Fruit fly (Drosophila melanogaster) whole organism, wandering third instar larva: ENCODE results near the gene CG42521.
A peak's percentile ranks its signal among the peaks of the same experiment; 100 is the strongest.

ENCODE experiments used
- CG9705 ChIP-seq: fragments of 200-800 bp; sonication (Bioruptor generic); optimal IDR thresholded peaks from 2 replicates; lab custom pipeline; 2018; ENCODE audit warnings: missing biosample characterization, mild to moderate bottlenecking, missing genetic modification characterization
- CrebA ChIP-seq: fragments of 200-800 bp; sonication (Bioruptor generic); optimal IDR thresholded peaks from 2 replicates; lab custom pipeline; 2016; ENCODE audit warnings: missing biosample characterization, mild to moderate bottlenecking, missing genetic modification characterization, borderline replicate concordance
- Dfd ChIP-seq: fragments of >200 bp; optimal IDR thresholded peaks from 2 replicates; lab custom pipeline; 2017; ENCODE audit warnings: missing biosample characterization, missing genetic modification characterization
- Dif ChIP-seq: fragments of 200-275, 200-300 bp; sonication (Bioruptor generic); optimal IDR thresholded peaks from 2 replicates; lab custom pipeline; 2018; ENCODE audit warnings: missing biosample characterization, missing genetic modification characterization; ENCODE audit not compliant: partially characterized antibody
- GATAd ChIP-seq: sonication (Bioruptor generic); optimal IDR thresholded peaks from 2 replicates; lab custom pipeline; 2016; ENCODE audit warnings: missing biosample characterization, missing genetic modification characterization
- HLH106 ChIP-seq: fragments of 200-800 bp; optimal IDR thresholded peaks from 3 replicates; lab custom pipeline; 2019; ENCODE audit warnings: missing biosample characterization, mild to moderate bottlenecking, missing genetic modification characterization, moderate library complexity
- Hnf4 ChIP-seq: fragments of 200-800 bp; sonication (Bioruptor generic); optimal IDR thresholded peaks from 2 replicates; lab custom pipeline; 2016; ENCODE audit warnings: missing biosample characterization, mild to moderate bottlenecking, missing genetic modification characterization
- Hr78 ChIP-seq: fragments of >200 bp; optimal IDR thresholded peaks from 2 replicates; lab custom pipeline; 2017; ENCODE audit warnings: missing biosample characterization, missing genetic modification characterization
- Hr83 ChIP-seq: fragments of 200-300 bp; sonication (Bioruptor generic); optimal IDR thresholded peaks from 2 replicates; lab custom pipeline; 2016; ENCODE audit warnings: missing biosample characterization, mild to moderate bottlenecking, missing genetic modification characterization, moderate library complexity; ENCODE audit not compliant: poor library complexity, severe bottlenecking
- Jra ChIP-seq: sonication (Bioruptor generic); optimal IDR thresholded peaks from 2 replicates; lab custom pipeline; 2016; ENCODE audit warnings: missing biosample characterization, missing genetic modification characterization
- Mio ChIP-seq: sonication (Bioruptor generic); optimal IDR thresholded peaks from 2 replicates; lab custom pipeline; 2016; ENCODE audit warnings: missing biosample characterization, missing genetic modification characterization
- Myc ChIP-seq: fragments of >200 bp; optimal IDR thresholded peaks from 2 replicates; lab custom pipeline; 2017
- N ChIP-seq: fragments of >200 bp; optimal IDR thresholded peaks from 2 replicates; lab custom pipeline; 2018; ENCODE audit warnings: missing biosample characterization, missing external identifiers, missing genetic modification characterization
- OdsH ChIP-seq: fragments of 200-800 bp; sonication (Bioruptor generic); optimal IDR thresholded peaks from 2 replicates; lab custom pipeline; 2016; ENCODE audit warnings: missing biosample characterization, mild to moderate bottlenecking, missing genetic modification characterization
- Rel ChIP-seq, 2 experiments: fragments of 200-800 bp; sonication (Bioruptor generic) in 1 of 2; optimal IDR thresholded peaks; 2 replicates in 1 of 2; 3 replicates in 1 of 2; lab custom pipeline; 2016 to 2019; ENCODE audit warnings: mild to moderate bottlenecking in 2 of 2, missing biosample characterization in 2 of 2, missing genetic modification characterization in 2 of 2, moderate library complexity in 1 of 2
- Sp1 ChIP-seq: fragments of 200-800 bp; sonication (Bioruptor generic); optimal IDR thresholded peaks from 3 replicates; lab custom pipeline; 2019; ENCODE audit warnings: missing biosample characterization, mild to moderate bottlenecking, missing genetic modification characterization, moderate library complexity
- Vsx2 ChIP-seq: fragments of 200-300, 225-300 bp; sonication (Bioruptor generic); optimal IDR thresholded peaks from 2 replicates; lab custom pipeline; 2018; ENCODE audit warnings: missing biosample characterization, missing genetic modification characterization; ENCODE audit not compliant: partially characterized antibody
- br ChIP-seq: fragments of 200-800 bp; sonication (Bioruptor generic); optimal IDR thresholded peaks from 2 replicates; lab custom pipeline; 2016; ENCODE audit warnings: missing biosample characterization, missing genetic modification characterization
- brk ChIP-seq: fragments of 200-800 bp; sonication (Bioruptor generic); optimal IDR thresholded peaks from 2 replicates; lab custom pipeline; 2016; ENCODE audit warnings: missing biosample characterization, mild to moderate bottlenecking, missing genetic modification characterization
- dmrt93B ChIP-seq: fragments of 200-800 bp; sonication (Bioruptor generic); optimal IDR thresholded peaks from 2 replicates; lab custom pipeline; 2018; ENCODE audit warnings: missing biosample characterization, mild to moderate bottlenecking, missing genetic modification characterization
- dsf ChIP-seq: sonication (Bioruptor generic); optimal IDR thresholded peaks from 2 replicates; lab custom pipeline; 2016; ENCODE audit warnings: missing biosample characterization, missing genetic modification characterization, borderline replicate concordance
- ey ChIP-seq: fragments of 200-800 bp; sonication (Bioruptor generic); optimal IDR thresholded peaks from 2 replicates; lab custom pipeline; 2016; ENCODE audit warnings: missing biosample characterization, missing genetic modification characterization
- foxo ChIP-seq, 2 experiments: fragments of 200-800 bp; sonication (Bioruptor generic); optimal IDR thresholded peaks; 2 replicates in 1 of 2; 3 replicates in 1 of 2; lab custom pipeline; 2016 to 2017; ENCODE audit warnings: missing biosample characterization in 2 of 2, missing genetic modification characterization in 2 of 2
- fru ChIP-seq: fragments of 200-800 bp; sonication (Bioruptor generic); optimal IDR thresholded peaks from 3 replicates; lab custom pipeline; 2016; ENCODE audit warnings: missing biosample characterization, mild to moderate bottlenecking, missing genetic modification characterization
- h ChIP-seq: fragments of 200-800 bp; sonication (Bioruptor generic); optimal IDR thresholded peaks from 3 replicates; lab custom pipeline; 2016; ENCODE audit warnings: missing biosample characterization, mild to moderate bottlenecking, missing genetic modification characterization
- jim ChIP-seq: fragments of 175-275, 200-325 bp; sonication (Bioruptor generic); optimal IDR thresholded peaks from 2 replicates; lab custom pipeline; 2016; ENCODE audit warnings: missing biosample characterization, mild to moderate bottlenecking, missing genetic modification characterization
- pan ChIP-seq: fragments of >200 bp; optimal IDR thresholded peaks from 2 replicates; lab custom pipeline; 2017
- psq ChIP-seq: fragments of 200-800 bp; sonication (Bioruptor generic); optimal IDR thresholded peaks from 3 replicates; lab custom pipeline; 2017; ENCODE audit warnings: missing biosample characterization, mild to moderate bottlenecking, missing genetic modification characterization, moderate library complexity
- rgr ChIP-seq: fragments of 200-800 bp; sonication (Bioruptor generic); optimal IDR thresholded peaks from 3 replicates; lab custom pipeline; 2016; ENCODE audit warnings: missing biosample characterization, mild to moderate bottlenecking, missing genetic modification characterization
- sage ChIP-seq: fragments of 200-800 bp; sonication (Bioruptor generic); optimal IDR thresholded peaks from 2 replicates; lab custom pipeline; 2016; ENCODE audit warnings: missing biosample characterization, mild to moderate bottlenecking, missing genetic modification characterization
- sv ChIP-seq: fragments of 200-800 bp; sonication (Bioruptor generic); optimal IDR thresholded peaks from 3 replicates; lab custom pipeline; 2016; ENCODE audit warnings: missing biosample characterization, missing genetic modification characterization
- tai ChIP-seq: sonication (Bioruptor generic); optimal IDR thresholded peaks from 2 replicates; lab custom pipeline; 2016; ENCODE audit warnings: missing biosample characterization, missing genetic modification characterization
- usp ChIP-seq: fragments of >200 bp; optimal IDR thresholded peaks from 2 replicates; lab custom pipeline; 2017; ENCODE audit warnings: missing biosample characterization, missing genetic modification characterization
- woc ChIP-seq: sonication (Bioruptor generic); optimal IDR thresholded peaks from 2 replicates; lab custom pipeline; 2016; ENCODE audit warnings: missing biosample characterization, mild to moderate bottlenecking, missing genetic modification characterization

Gene CG42521

DNA sequence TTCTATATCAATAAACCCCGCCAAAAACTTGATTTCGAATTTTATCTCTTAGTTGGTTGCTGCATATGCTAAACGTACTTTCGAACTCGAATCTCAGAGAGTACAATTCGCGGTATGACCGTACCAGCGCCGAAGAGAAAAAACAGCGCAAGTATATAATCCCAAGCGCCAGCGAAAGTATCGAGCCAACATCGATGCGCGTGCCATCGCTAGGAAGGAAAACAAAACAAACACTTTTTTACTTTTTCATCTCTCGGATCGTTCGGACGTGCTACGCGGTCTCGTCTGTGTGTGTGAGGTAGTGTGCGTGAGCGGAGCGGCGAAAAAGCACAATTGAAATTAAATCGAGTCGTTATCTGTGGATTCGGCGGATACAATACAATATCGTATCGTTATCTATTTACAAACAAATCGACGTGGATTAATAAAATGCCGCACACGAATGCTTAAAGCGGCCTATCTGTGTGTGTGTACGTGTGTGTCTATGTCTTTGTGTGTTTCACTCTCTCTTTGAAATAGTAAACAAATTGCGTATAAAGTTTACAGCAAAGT, 41.2 kb upstream of the CG42521 start, which contains the start of gene simj:
simj (plus strand) TSS at position 229 of the 552 bp plus-strand sequence.
- TF ChIP-seq Hr78 (no peak), woc (GFP tag; lab: Kevin White, UChicago) (peak; percentile 51), Hr83 (GFP tag; lab: Kevin White, UChicago) (peak; percentile 93), Dif (GFP tag; lab: Kevin White, UChicago) (peak; percentile 25), pan (lab: Kevin White, UChicago) (no peak), sv (GFP tag; lab: Kevin White, UChicago) (peak; percentile 48), br (GFP tag; lab: Kevin White, UChicago) (peak; percentile 62), foxo (GFP tag; optimal IDR thresholded peaks at IDR 0.05; lab: Kevin White, UChicago) (peak in 1 of 2 experiments; percentile 51), Dfd (no peak), Sp1 (GFP tag; lab: Kevin White, UChicago) (peak; percentile 68), jim (GFP tag; lab: Kevin White, UChicago) (peak; percentile 49), dmrt93B (GFP tag; lab: Kevin White, UChicago) (no peak), N (peak; percentile 34), Jra (peak; percentile 74), tai (GFP tag; lab: Kevin White, UChicago) (peak; percentile 8), CG9705 (GFP tag; lab: Kevin White, UChicago) (no peak), rgr (GFP tag; lab: Kevin White, UChicago) (peak; percentile 61), Hnf4 (peak; percentile 60), ey (GFP tag; lab: Kevin White, UChicago) (peak; percentile 7), HLH106 (tag; lab: Kevin White, UChicago) (peak; percentile 31), CrebA (GFP tag; lab: Kevin White, UChicago) (peak; percentile 54), OdsH (GFP tag; lab: Kevin White, UChicago) (peak; percentile 53), fru (GFP tag; lab: Kevin White, UChicago) (peak; percentile 59), psq (GFP tag; lab: Kevin White, UChicago) (peak; percentile 41), h (peak; percentile 81), usp (GFP tag; lab: Kevin White, UChicago) (no peak), brk (GFP tag; lab: Kevin White, UChicago) (peak; percentile 77), Vsx2 (no peak), GATAd (GFP tag; lab: Kevin White, UChicago) (no peak), Myc (lab: Kevin White, UChicago) (peak; percentile 65), Rel (GFP tag; optimal IDR thresholded peaks at IDR 0.05; lab: Kevin White, UChicago) (no peak), Rel (tag; optimal IDR thresholded peaks at IDR 0.05; lab: Kevin White, UChicago) (peak; percentile 82)

DNA sequence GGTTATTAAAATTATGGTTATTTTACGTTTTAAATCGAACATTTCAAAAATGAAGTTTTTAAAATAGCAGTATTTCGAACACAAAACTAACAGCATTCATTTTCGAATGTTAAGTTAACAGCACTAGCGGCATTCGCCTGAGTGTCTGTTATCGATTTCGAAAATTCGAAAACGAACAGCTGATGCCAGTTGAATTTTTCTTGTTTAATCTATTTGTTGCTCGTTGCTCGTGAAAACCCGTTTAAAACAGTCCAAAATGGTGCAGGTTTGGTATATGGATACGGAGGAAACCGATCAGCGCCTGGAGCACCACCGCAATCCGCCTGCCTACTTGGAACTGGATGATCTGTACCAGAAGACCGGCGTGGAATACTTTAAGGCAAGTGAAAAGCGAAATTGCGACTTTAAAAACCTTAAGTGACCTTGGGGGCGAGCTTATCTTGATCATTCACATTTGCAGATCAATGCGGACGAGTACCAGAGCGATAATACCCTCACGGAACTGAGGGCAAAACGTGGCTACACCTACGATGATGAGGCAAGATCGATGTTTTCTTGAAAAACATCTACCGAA, 39.9 kb upstream of the CG42521 start, which contains the start of gene Adi1:
Adi1 (plus strand) TSS at position 187 of the 574 bp plus-strand sequence.
- TF ChIP-seq dmrt93B (GFP tag; lab: Kevin White, UChicago): no peak
- TF ChIP-seq HLH106 (tag; lab: Kevin White, UChicago): no peak
- TF ChIP-seq CG9705 (GFP tag; lab: Kevin White, UChicago): no peak
- TF ChIP-seq fru (GFP tag; lab: Kevin White, UChicago): no peak
- no peak for TF ChIP-seq Hr78
- no peak for TF ChIP-seq Hr83 (GFP tag; lab: Kevin White, UChicago)
- no peak for TF ChIP-seq Dfd
- TF ChIP-seq jim (GFP tag; lab: Kevin White, UChicago): no peak
- no peak for TF ChIP-seq Dif (GFP tag; lab: Kevin White, UChicago)
- TF ChIP-seq OdsH (GFP tag; lab: Kevin White, UChicago): no peak
- TF ChIP-seq CrebA (GFP tag; lab: Kevin White, UChicago): no peak
- no peak for TF ChIP-seq br (GFP tag; lab: Kevin White, UChicago)
- no peak for TF ChIP-seq dsf
- TF ChIP-seq ey (GFP tag; lab: Kevin White, UChicago): no peak
- no peak for TF ChIP-seq woc (GFP tag; lab: Kevin White, UChicago)
- TF ChIP-seq rgr (GFP tag; lab: Kevin White, UChicago): no peak
- TF ChIP-seq Mio: no peak
- TF ChIP-seq foxo (GFP tag; optimal IDR thresholded peaks at IDR 0.05; lab: Kevin White, UChicago): peak in 1 of 2 experiments; percentile 24
- no peak for TF ChIP-seq sage (GFP tag; lab: Kevin White, UChicago)
- TF ChIP-seq pan (lab: Kevin White, UChicago): no peak
- no peak for TF ChIP-seq Hnf4
- TF ChIP-seq Myc (lab: Kevin White, UChicago): no peak
- no peak for TF ChIP-seq Rel (GFP tag; optimal IDR thresholded peaks at IDR 0.05; lab: Kevin White, UChicago)
- peak; percentile 7 for TF ChIP-seq Rel (tag; optimal IDR thresholded peaks at IDR 0.05; lab: Kevin White, UChicago)
- TF ChIP-seq brk (GFP tag; lab: Kevin White, UChicago): peak; percentile 23
- no peak for TF ChIP-seq sv (GFP tag; lab: Kevin White, UChicago)
- TF ChIP-seq Sp1 (GFP tag; lab: Kevin White, UChicago): no peak
- no peak for TF ChIP-seq usp (GFP tag; lab: Kevin White, UChicago)
- TF ChIP-seq, all 38 proteins: peak for 3
